Worm (Caenorhabditis elegans) whole organism, mixed stage, embryonic: Measurements from ENCODE around the gene pycr-4.

Experiments used
- M03D4.4 ChIP-seq: sonication (generic microtip); optimal IDR thresholded peaks from 2 replicates; lab custom pipeline; 2017; ENCODE audit warnings: mild to moderate bottlenecking, missing genetic modification characterization, missing compliant biosample characterization
- ham-2 ChIP-seq: fragments of 200-800 bp; sonication (Bioruptor generic); optimal IDR thresholded peaks from 2 replicates; lab custom pipeline; 2018; ENCODE audit warnings: mild to moderate bottlenecking, missing genetic modification characterization, missing compliant biosample characterization

DNA sequence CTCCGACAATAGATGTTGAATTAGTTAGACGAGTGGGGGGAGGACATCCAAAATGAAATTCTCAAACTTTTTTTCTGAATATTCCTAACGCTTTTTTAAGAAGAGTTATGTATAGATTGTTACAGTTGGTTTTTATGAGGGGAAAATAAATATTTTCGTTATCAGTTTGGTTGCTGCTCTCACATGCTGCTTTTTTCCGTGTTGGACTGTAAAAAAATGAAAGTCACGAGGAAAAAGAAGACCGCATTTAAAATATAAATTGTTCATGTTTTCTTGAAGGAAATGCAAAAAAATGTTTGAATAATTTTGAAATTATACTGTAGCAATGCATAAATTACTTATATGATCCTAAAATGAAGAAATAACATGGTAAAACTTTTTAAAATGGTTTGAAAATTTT lies 43.7 kb upstream of the pycr-4 start:
- no peak for TF ChIP-seq M03D4.4 (tag; lab: Kevin White, UChicago)
- TF ChIP-seq ham-2 (GFP tag; lab: Kevin White, UChicago) = no peak
